Worm (Caenorhabditis elegans) whole organism, midembryonic: Measurements from ENCODE around the gene nep-13.
"Not testable (repeated sequence)": the region's sequence is repeated elsewhere in the genome, so short reads cannot be mapped to it uniquely, and the experiment has no call there.

ENCODE experiments used
- T22C8.4 ChIP-seq: fragments of 200-800 bp; sonication (Bioruptor generic); IDR thresholded peaks from 2 replicates; pipeline ENCODE4 v1.3.6; 2022; ENCODE audit warnings: missing genetic modification characterization, missing compliant biosample characterization
- cog-1 ChIP-seq: sonication (generic microtip); optimal IDR thresholded peaks from 2 replicates; lab custom pipeline; 2016; ENCODE audit warnings: missing genetic modification characterization, missing compliant biosample characterization
- flt-1 ChIP-seq: fragments of 200-800 bp; sonication (Bioruptor generic); IDR thresholded peaks from 2 replicates; pipeline ENCODE4 v1.3.6; 2022; ENCODE audit warnings: missing genetic modification characterization, missing compliant biosample characterization
- klf-2 ChIP-seq: fragments of 200-800 bp; sonication (Bioruptor generic); conservative IDR thresholded peaks from 2 replicates; pipeline ENCODE4 v1.3.6; 2022; ENCODE audit warnings: missing genetic modification reagents, missing genetic modification characterization, missing compliant biosample characterization
- med-1 ChIP-seq: sonication (generic microtip); optimal IDR thresholded peaks from 2 replicates; lab custom pipeline; 2017; ENCODE audit warnings: missing genetic modification characterization, mild to moderate bottlenecking, missing compliant biosample characterization, antibody characterized with exemption, missing genetic modification reagents; ENCODE audit not compliant: insufficient read depth
- ref-1 ChIP-seq: fragments of 200-800 bp; sonication (Bioruptor generic); conservative IDR thresholded peaks from 2 replicates; pipeline ENCODE4 v1.3.6; 2022; ENCODE audit warnings: missing genetic modification reagents, missing genetic modification characterization, missing compliant biosample characterization
- tab-1 ChIP-seq: fragments of 200-800 bp; sonication (Bioruptor generic); IDR thresholded peaks from 2 replicates; pipeline ENCODE4 v1.3.6; 2022; ENCODE audit warnings: missing genetic modification characterization, missing compliant biosample characterization
- ztf-23 ChIP-seq: fragments of 200-800 bp; sonication (Bioruptor generic); IDR thresholded peaks from 2 replicates; pipeline ENCODE4 v1.3.6; 2022; ENCODE audit warnings: missing genetic modification reagents, missing genetic modification characterization, missing compliant biosample characterization
- ztf-29 ChIP-seq: fragments of 200-800 bp; sonication (Bioruptor generic); IDR thresholded peaks from 2 replicates; pipeline ENCODE4 v1.3.6; 2022; ENCODE audit warnings: missing genetic modification reagents, missing genetic modification characterization, missing compliant biosample characterization

Gene nep-13

DNA sequence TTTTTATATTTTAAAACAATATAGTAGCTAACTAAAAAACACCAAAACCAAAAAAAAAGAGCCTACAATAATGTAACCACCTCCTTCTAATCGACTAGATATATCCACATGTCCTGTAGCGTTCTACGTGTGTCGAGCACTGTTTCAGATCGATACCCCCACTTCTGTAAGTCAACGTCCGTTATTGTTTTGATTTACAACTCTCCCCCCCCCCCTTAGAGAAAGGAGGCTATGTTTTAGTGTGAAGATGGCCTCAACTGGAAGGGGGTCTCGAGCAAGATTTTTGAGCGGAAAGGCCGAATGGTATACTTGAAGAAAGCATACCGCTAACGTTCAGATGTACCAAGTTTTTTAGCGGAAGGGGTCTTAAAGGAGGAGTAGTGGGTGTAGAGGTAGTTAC lies 4.8 kb upstream of the nep-13 start, which contains the start of gene F02E11.4:
TSS of gene F02E11.4 (minus strand) at position 101 of the 400 bp plus-strand sequence.
- no peak for TF ChIP-seq med-1 (GFP tag; lab: Kevin White, UChicago)

ce11 chrII:3278634-3279033 lies 3.8 kb upstream of the nep-13 start, which contains the start of gene wht-4:
wht-4 (plus strand) TSS chrII:3278934.
- TF ChIP-seq flt-1 (GFP tag; lab: Robert Waterston, UW) (no peak), ref-1 (GFP tag; lab: Robert Waterston, UW) (no peak), klf-2 (GFP tag; lab: Robert Waterston, UW) (no peak), cog-1 (tag; lab: Kevin White, UChicago) (no peak), ztf-29 (GFP tag; lab: Robert Waterston, UW) (no peak), T22C8.4 (GFP tag; lab: Robert Waterston, UW) (no peak), ztf-23 (no peak), med-1 (GFP tag; lab: Kevin White, UChicago) (no peak), tab-1 (GFP tag; lab: Robert Waterston, UW) (no peak)

ce11 chrII:3284558-3284957 lies 2.1 kb downstream of the nep-13 start, which contains the start of gene scl-15:
scl-15 (minus strand) TSS chrII:3284658.
- TF ChIP-seq tab-1 (GFP tag; lab: Robert Waterston, UW) (no peak), ztf-23 (no peak), med-1 (GFP tag; lab: Kevin White, UChicago) (no peak), ref-1 (GFP tag; lab: Robert Waterston, UW) (no peak), cog-1 (tag; lab: Kevin White, UChicago) (no peak), T22C8.4 (GFP tag; lab: Robert Waterston, UW) (no peak), klf-2 (GFP tag; lab: Robert Waterston, UW) (no peak), flt-1 (GFP tag; lab: Robert Waterston, UW) (no peak), ztf-29 (GFP tag; lab: Robert Waterston, UW) (no peak)

ce11 chrII:3287073-3287472 lies 4.6 kb downstream of the nep-13 start, which contains the start of gene sri-63:
sri-63 (plus strand) TSS chrII:3287373.
- TF ChIP-seq med-1 (GFP tag; lab: Kevin White, UChicago) (no peak), flt-1 (GFP tag; lab: Robert Waterston, UW) (no peak), ztf-23 (no peak), klf-2 (GFP tag; lab: Robert Waterston, UW) (no peak), ztf-29 (GFP tag; lab: Robert Waterston, UW) (no peak), tab-1 (GFP tag; lab: Robert Waterston, UW) (no peak), cog-1 (tag; lab: Kevin White, UChicago) (no peak), ref-1 (GFP tag; lab: Robert Waterston, UW) (no peak), T22C8.4 (GFP tag; lab: Robert Waterston, UW) (no peak)

ce11 chrII:3290544-3290943 lies 8.1 kb downstream of the nep-13 start, which contains the start of gene F39E9.14:
F39E9.14 (minus strand) TSS chrII:3290644.
- TF ChIP-seq ztf-29 (GFP tag; lab: Robert Waterston, UW); cog-1 (tag; lab: Kevin White, UChicago); ztf-23: not testable (repeated sequence)

- TF ChIP-seq tab-1 (GFP tag; lab: Robert Waterston, UW), result no peak
- no peak for TF ChIP-seq ztf-23
- no peak for TF ChIP-seq flt-1 (GFP tag; lab: Robert Waterston, UW)
- TF ChIP-seq ref-1 (GFP tag; lab: Robert Waterston, UW), result no peak
- TF ChIP-seq cog-1 (tag; lab: Kevin White, UChicago), result no peak
These were observed 12.7 kb downstream of the nep-13 start, which contains the start of gene btb-17 for ce11 chrII:3295193-3295592. btb-17 (plus strand) TSS chrII:3295405.

DNA sequence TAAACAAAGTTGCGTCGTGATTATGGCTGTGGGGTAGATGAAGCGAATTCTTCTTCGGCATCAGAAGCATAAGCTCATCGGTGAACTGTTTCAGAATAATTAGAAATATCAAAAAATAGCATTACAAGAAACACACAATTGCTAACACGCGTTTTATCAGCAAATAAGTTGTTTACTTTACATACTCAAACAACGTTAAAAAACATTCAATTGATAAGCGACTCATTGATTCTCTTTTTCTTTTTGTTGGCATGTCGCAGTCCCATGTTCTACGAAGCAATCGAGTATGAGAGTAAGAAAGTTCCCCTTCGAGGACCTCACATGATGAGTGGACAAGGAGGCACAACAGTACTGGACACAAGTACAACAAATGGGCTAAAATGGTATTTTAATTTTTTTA lies 14.2 kb downstream of the nep-13 start, which contains the start of gene btb-16:
TSS of gene btb-16 (plus strand) at position 240 of the 400 bp plus-strand sequence.
- TF ChIP-seq flt-1 (GFP tag; lab: Robert Waterston, UW) (no peak), T22C8.4 (GFP tag; lab: Robert Waterston, UW) (no peak), med-1 (GFP tag; lab: Kevin White, UChicago) (no peak)

ce11 chrII:3297914-3298313 lies 15.5 kb downstream of the nep-13 start, which contains the start of gene btb-18:
btb-18 (plus strand) TSS chrII:3298214.
- TF ChIP-seq ref-1 (GFP tag; lab: Robert Waterston, UW) (no peak), ztf-29 (GFP tag; lab: Robert Waterston, UW) (no peak), med-1 (GFP tag; lab: Kevin White, UChicago) (no peak), ztf-23 (no peak), flt-1 (GFP tag; lab: Robert Waterston, UW) (no peak)

ce11 chrII:3299457-3299856 lies 17.0 kb downstream of the nep-13 start, which contains the start of gene btb-22:
btb-22 (plus strand) TSS chrII:3299757.
- TF ChIP-seq T22C8.4 (GFP tag; lab: Robert Waterston, UW) (no peak), ref-1 (GFP tag; lab: Robert Waterston, UW) (no peak), ztf-29 (GFP tag; lab: Robert Waterston, UW) (no peak), med-1 (GFP tag; lab: Kevin White, UChicago) (no peak), ztf-23 (no peak), klf-2 (GFP tag; lab: Robert Waterston, UW) (no peak), flt-1 (GFP tag; lab: Robert Waterston, UW) (no peak), tab-1 (GFP tag; lab: Robert Waterston, UW) (no peak), cog-1 (tag; lab: Kevin White, UChicago) (no peak)

ce11 chrII:3303582-3303981 lies 21.1 kb downstream of the nep-13 start:
- TF ChIP-seq ref-1 (GFP tag; lab: Robert Waterston, UW), result no peak
- peak; percentile 32; the same call in 1 of the 2 replicates for TF ChIP-seq T22C8.4 (GFP tag; lab: Robert Waterston, UW)
- TF ChIP-seq cog-1 (tag; lab: Kevin White, UChicago), result peak; percentile 12
- no peak for TF ChIP-seq tab-1 (GFP tag; lab: Robert Waterston, UW)
- no peak for TF ChIP-seq ztf-23
